Fruit fly (Drosophila melanogaster) S2 (cell line): ENCODE data around the gene CG10365.

Source experiments
- CG8478 ChIP-seq: fragments of >200 bp; optimal IDR thresholded peaks from 2 replicates; lab custom pipeline; 2018
- CTCF ChIP-seq, 2 experiments: fragments of >200 bp; optimal IDR thresholded peaks; 2 replicates each; lab custom pipeline; 2018

Gene CG10365

DNA sequence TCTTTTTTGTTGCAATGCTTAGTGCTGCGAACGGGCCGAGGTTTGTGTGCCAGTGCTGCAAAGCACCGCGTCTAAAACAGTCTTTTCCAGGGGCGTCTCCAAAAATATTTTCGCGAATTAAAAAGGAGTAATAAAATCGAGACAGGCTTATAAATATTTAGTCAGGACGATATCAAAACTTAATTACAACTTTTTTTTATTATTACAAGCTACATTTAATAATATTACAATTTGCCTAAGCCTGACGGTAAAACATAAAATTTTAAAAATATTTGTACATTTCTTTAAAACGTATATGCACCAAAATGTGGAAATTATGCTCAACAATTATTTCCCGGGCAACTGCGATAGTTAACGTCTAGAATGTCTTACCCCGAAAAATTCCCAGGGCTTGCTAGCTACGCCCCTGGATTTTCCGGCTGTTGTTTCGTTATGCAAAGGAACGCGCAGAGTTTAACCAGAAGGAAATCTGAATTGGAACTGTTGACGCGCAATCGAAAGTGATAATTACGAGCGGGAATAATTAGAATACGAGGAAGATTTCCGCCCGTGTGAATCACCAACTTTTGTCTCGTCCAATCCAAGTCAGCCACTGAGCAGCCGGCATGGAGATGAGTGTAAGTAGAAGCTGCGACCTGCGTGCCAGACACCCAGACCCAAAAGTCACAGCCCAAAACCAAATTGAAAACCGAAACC, 34.9 kb downstream of the CG10365 start, which contains the start of the genes PTPMT1 and Hrd3:
PTPMT1 (plus strand) TSS at position 428 of the 696 bp plus-strand sequence.
Hrd3 (minus strand) TSS at position 646 of the 696 bp plus-strand sequence.
- no peak for TF ChIP-seq CTCF (optimal IDR thresholded peaks at IDR 0.05; lab: Kevin White, UChicago)
- TF ChIP-seq CG8478 = no peak

dm6 chr3R:23760219-23761018, 37.3 kb downstream of the CG10365 start, which contains the start of gene SdhD:
Gene SdhD (minus strand): TSS chr3R:23760600.
- TF ChIP-seq CG8478 (no peak), CTCF (optimal IDR thresholded peaks at IDR 0.05; lab: Kevin White, UChicago) (no peak)

DNA sequence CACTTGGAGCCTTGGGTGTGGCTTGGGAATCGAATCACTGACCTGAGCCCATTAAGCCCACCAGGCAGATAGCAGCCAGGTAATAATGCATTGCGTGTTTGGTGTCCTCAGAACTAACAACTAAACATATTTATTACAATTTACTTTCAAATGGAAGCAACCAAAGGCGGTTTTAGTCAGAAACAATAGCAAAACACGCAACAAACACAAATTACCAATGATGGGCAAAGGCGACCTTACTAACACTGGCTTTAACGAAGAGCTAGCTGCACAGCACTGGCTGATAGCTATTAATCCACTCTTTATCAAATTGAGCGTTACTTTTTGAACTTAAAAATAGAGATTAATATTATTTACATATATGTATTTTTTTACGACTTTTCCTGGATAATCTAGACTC, 39.9 kb downstream of the CG10365 start, which contains the start of gene udt:
udt (minus strand) TSS at position 249 of the 400 bp plus-strand sequence.
- TF ChIP-seq CTCF (optimal IDR thresholded peaks at IDR 0.05; lab: Kevin White, UChicago) (no peak), CG8478 (no peak)

dm6 chr3R:23763622-23764273, 40.6 kb downstream of the CG10365 start, which contains the start of gene Lsd-1:
Gene Lsd-1 (plus strand): TSS chr3R:23763857.
- TF ChIP-seq CTCF (optimal IDR thresholded peaks at IDR 0.05; lab: Kevin White, UChicago) (no peak), CG8478 (no peak)

DNA sequence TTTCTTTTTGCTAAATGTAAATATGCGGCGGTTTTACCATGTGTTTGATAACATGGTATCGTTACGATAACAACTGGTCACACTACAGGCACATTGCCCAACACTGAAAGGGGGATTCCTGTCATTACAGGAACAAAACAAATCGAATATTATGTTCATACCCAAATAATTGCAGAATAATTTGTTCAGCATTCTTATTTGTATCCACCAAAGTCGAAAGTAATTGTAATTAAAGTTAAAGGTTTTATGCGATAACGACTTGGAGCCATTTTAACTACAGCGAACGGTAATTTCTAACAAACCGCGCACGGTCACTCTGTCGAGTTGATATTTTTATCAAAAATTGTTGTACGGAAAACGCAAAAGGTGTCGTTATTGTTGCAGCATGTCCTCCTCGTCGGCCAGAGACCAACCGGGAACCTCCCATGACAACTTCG, 44.3 kb downstream of the CG10365 start, which contains the start of the genes CG10214 and CG10375:
CG10214 (minus strand) TSS at position 72 of the 437 bp plus-strand sequence.
CG10375 (plus strand) TSS at position 296 of the 437 bp plus-strand sequence.
- no peak for TF ChIP-seq CTCF (optimal IDR thresholded peaks at IDR 0.05; lab: Kevin White, UChicago)

dm6 chr3R:23772808-23773207, 49.7 kb downstream of the CG10365 start, which contains the start of gene tst:
Gene tst (minus strand): TSS chr3R:23772859.
- no peak for TF ChIP-seq CTCF (optimal IDR thresholded peaks at IDR 0.05; lab: Kevin White, UChicago)
- no peak for TF ChIP-seq CG8478

DNA sequence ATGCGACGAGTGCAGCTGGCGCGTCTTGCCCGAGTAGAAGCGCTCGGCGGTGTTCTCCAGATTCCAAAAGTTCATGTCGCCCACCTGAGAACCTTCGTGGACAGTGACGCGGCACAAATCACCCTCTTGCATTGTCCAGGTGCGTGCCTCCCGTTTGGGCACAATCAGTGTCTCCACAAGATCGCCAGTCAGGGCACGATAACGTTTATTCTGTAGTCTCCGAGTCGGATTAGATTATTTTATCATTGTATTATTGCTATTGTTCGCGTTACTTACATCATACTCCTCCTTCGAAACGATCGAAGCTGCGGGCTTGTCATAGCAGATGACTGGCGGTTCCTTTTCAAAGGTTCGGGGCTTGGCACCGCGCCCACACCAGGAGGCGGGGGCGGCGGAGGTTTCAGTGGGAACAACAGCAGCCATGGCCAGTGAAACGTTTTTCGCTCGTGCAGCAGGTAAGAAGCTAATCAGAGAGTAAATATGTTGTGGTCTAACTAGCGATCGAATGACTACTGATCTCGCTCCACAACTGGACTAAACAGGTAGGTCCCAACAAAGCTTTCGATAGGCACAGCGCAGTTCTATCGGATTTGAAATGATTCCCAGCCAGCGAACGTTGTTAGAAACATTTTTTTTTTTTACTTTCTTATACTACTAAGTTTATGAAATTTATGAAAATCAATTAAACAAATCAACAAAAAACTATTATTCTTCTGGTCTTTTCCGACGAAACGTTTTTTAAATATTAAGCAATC, 50.7 kb downstream of the CG10365 start, which contains the start of gene CG10208:
CG10208 (minus strand) TSS at position 518 of the 755 bp plus-strand sequence.
- TF ChIP-seq CTCF (optimal IDR thresholded peaks at IDR 0.05; lab: Kevin White, UChicago) (no peak), CG8478 (no peak)

dm6 chr3R:23780757-23781156, 57.6 kb downstream of the CG10365 start:
- TF ChIP-seq CG8478 = no peak
- TF ChIP-seq CTCF (optimal IDR thresholded peaks at IDR 0.05; lab: Kevin White, UChicago) = no peak
